Fruit fly (Drosophila melanogaster): ENCODE data around the gene CG9265.
A peak's percentile ranks its signal among the peaks of the same experiment; 100 is the strongest.

Gene CG9265

DNA sequence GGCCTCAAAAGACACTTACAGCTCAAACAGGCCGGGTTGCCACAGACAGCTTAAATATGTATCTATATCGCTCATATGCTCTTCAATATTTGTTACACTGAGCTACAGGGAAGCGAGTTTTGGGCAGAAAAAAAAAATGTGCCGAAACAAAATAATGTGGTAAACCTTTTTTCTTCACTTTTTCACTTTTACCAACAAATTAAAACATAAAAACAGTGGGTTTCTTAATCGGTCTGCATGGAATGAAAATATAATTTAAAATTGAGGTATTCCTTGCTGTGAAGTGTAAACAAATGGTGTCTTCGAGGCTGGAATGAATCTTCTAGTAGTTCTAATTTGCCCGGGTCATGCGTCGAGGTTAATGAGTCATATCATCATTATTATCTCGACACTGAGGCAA lies 32.6 kb downstream of the CG9265 start (continued):
- peak; percentile 43 for TF ChIP-seq Asciz (GFP tag; optimal IDR thresholded peaks at IDR 0.05)
- TF ChIP-seq Fer1 (GFP tag; optimal IDR thresholded peaks at IDR 0.05), result peak; percentile 48
- TF ChIP-seq Abd-B (GFP tag; optimal IDR thresholded peaks at IDR 0.05), result peak; percentile 36

DNA sequence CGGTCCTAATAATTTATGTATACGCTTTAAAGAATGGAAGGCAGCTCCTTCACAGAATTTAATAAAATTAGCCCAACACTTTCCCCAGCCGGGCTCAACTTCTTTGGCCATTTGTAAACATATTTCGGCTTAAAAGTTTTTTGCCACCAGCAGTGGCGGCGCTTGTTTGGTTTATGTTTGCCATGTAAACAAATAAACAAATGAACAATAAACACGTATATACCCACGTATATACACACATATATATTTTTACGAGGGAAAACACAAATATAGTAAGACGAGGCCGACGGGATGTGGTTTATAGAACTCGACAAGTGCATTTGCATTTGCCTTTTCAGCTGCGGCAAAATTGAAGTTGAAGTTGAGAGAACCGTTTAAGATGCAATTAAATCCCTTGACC lies 33.6 kb downstream of the CG9265 start:
- TF ChIP-seq tio (GFP tag; optimal IDR thresholded peaks at IDR 0.05) (no peak), CG31388 (GFP tag; optimal IDR thresholded peaks at IDR 0.05) (no peak), CG1233 (GFP tag; optimal IDR thresholded peaks at IDR 0.05) (peak; percentile 73), wek (GFP tag; optimal IDR thresholded peaks at IDR 0.05) (peak; percentile 61), bigmax (GFP tag; optimal IDR thresholded peaks at IDR 0.05) (no peak), CG12219 (GFP tag; optimal IDR thresholded peaks at IDR 0.05) (peak; percentile 19), CG1832 (GFP tag; optimal IDR thresholded peaks at IDR 0.05) (no peak), CG10462 (GFP tag; optimal IDR thresholded peaks at IDR 0.05) (no peak), ab (GFP tag; optimal IDR thresholded peaks at IDR 0.05) (no peak), CG30403 (GFP tag; optimal IDR thresholded peaks at IDR 0.05) (no peak), mirr (GFP tag; optimal IDR thresholded peaks at IDR 0.05) (peak; percentile 36), stwl (tag; optimal IDR thresholded peaks at IDR 0.05) (peak; percentile 8), gsb (GFP tag; IDR thresholded peaks at IDR 0.05) (no peak), zfh2 (GFP tag; optimal IDR thresholded peaks at IDR 0.05) (no peak), caup (GFP tag; optimal IDR thresholded peaks at IDR 0.05; ENCODE audit: severe bottlenecking) (peak; percentile 37), CG10274 (GFP tag; optimal IDR thresholded peaks at IDR 0.05) (peak; percentile 28), ap (GFP tag; IDR thresholded peaks at IDR 0.05) (no peak), ATbp (GFP tag; optimal IDR thresholded peaks at IDR 0.05) (peak; percentile 67), CG12769 (tag; optimal IDR thresholded peaks at IDR 0.05) (no peak), Fer1 (GFP tag; optimal IDR thresholded peaks at IDR 0.05) (peak; percentile 57), sima (GFP tag; optimal IDR thresholded peaks at IDR 0.05) (no peak), schlank (tag; optimal IDR thresholded peaks at IDR 0.05) (no peak), scrt (GFP tag; optimal IDR thresholded peaks at IDR 0.05) (peak; percentile 55), CG6854 (GFP tag; optimal IDR thresholded peaks at IDR 0.05) (peak; percentile 41), CG4282 (GFP tag; optimal IDR thresholded peaks at IDR 0.05) (no peak), lab (GFP tag; optimal IDR thresholded peaks at IDR 0.05) (peak; percentile 83), gce (GFP tag; IDR thresholded peaks at IDR 0.05) (no peak), CG18619 (GFP tag; optimal IDR thresholded peaks at IDR 0.05) (no peak), CG2875 (GFP tag; optimal IDR thresholded peaks at IDR 0.05) (peak; percentile 40), gcm2 (GFP tag; optimal IDR thresholded peaks at IDR 0.05) (no peak), fd64A (GFP tag; optimal IDR thresholded peaks at IDR 0.05) (peak; percentile 88), abd-A (tag; optimal IDR thresholded peaks at IDR 0.05) (no peak), trh (GFP tag; optimal IDR thresholded peaks at IDR 0.05) (no peak), CG5953 (GFP tag; IDR thresholded peaks at IDR 0.05) (no peak), CG7987 (GFP tag; optimal IDR thresholded peaks at IDR 0.05) (peak; percentile 82), CG8359 (GFP tag; optimal IDR thresholded peaks at IDR 0.05; ENCODE audit: borderline replicate concordance) (peak; percentile 59), PHDP (tag; optimal IDR thresholded peaks at IDR 0.05) (peak; percentile 31), CG17186 (GFP tag; optimal IDR thresholded peaks at IDR 0.05) (peak; percentile 12), CG11398 (GFP tag; optimal IDR thresholded peaks at IDR 0.05) (peak; percentile 16), HHEX (GFP tag; optimal IDR thresholded peaks at IDR 0.05) (peak; percentile 57), CG7357 (GFP tag; IDR thresholded peaks at IDR 0.05) (no peak), chif (GFP tag; optimal IDR thresholded peaks at IDR 0.05) (peak in 1 of 2 experiments; percentile 6), bsh (GFP tag; optimal IDR thresholded peaks at IDR 0.05) (peak in 1 of 2 experiments; percentile 23), exex (tag; optimal IDR thresholded peaks at IDR 0.05) (peak; percentile 12), Fer3 (tag; optimal IDR thresholded peaks at IDR 0.05) (peak; percentile 63), CG1603 (tag; optimal IDR thresholded peaks at IDR 0.05) (peak; percentile 23)

Data from whole organism, embryonic.